Fruit fly (Drosophila melanogaster) whole organism, embryonic: ENCODE data around the gene Gr98d.

Source experiments
- Abd-B ChIP-seq: fragments of 200-800 bp; sonication (Bioruptor generic); optimal IDR thresholded peaks from 2 replicates; lab custom pipeline; 2018; ENCODE audit warnings: missing biosample characterization, mild to moderate bottlenecking, missing genetic modification characterization, moderate library complexity
- Asciz ChIP-seq: fragments of 200-800 bp; sonication (Bioruptor generic); optimal IDR thresholded peaks from 2 replicates; lab custom pipeline; 2017; ENCODE audit warnings: missing biosample characterization, mild to moderate bottlenecking, missing genetic modification characterization, missing genetic modification reagents
- CG11085 ChIP-seq: fragments of 200-800 bp; sonication (Bioruptor generic); IDR thresholded peaks from 2 replicates; pipeline ENCODE4 v1.3.6; 2022; ENCODE audit warnings: missing biosample characterization, missing genetic modification characterization
- CG11398 ChIP-seq: fragments of 200-800 bp; sonication (Bioruptor generic); optimal IDR thresholded peaks from 2 replicates; lab custom pipeline; 2016; ENCODE audit warnings: missing biosample characterization, missing genetic modification characterization
- CG11560 ChIP-seq: fragments of 200-800 bp; sonication (Bioruptor generic); IDR thresholded peaks from 3 replicates; pipeline ENCODE4 v1.3.6; 2022; ENCODE audit warnings: missing biosample characterization, missing genetic modification characterization
- CG13775 ChIP-seq: fragments of 200-800 bp; sonication (Bioruptor generic); optimal IDR thresholded peaks from 3 replicates; lab custom pipeline; 2017; ENCODE audit warnings: missing biosample characterization, mild to moderate bottlenecking, missing genetic modification characterization
- CG14014 ChIP-seq: fragments of 200-800 bp; sonication (Bioruptor generic); IDR thresholded peaks from 2 replicates; pipeline ENCODE4 v1.3.6; 2022; ENCODE audit warnings: missing biosample characterization, missing genetic modification characterization
- CG15514 ChIP-seq: fragments of 200-800 bp; sonication (Bioruptor generic); optimal IDR thresholded peaks from 3 replicates; lab custom pipeline; 2017; ENCODE audit warnings: missing biosample characterization, missing genetic modification characterization, mild to moderate bottlenecking, moderate library complexity, missing genetic modification reagents
- CG16813 ChIP-seq: fragments of 200-800 bp; sonication (Bioruptor generic); IDR thresholded peaks from 3 replicates; pipeline ENCODE4 v1.3.6; 2022; ENCODE audit warnings: missing biosample characterization, missing genetic modification characterization; ENCODE audit not compliant: partially characterized antibody
- CG17186 ChIP-seq: fragments of 200-800 bp; sonication (Bioruptor generic); optimal IDR thresholded peaks from 3 replicates; lab custom pipeline; 2017; ENCODE audit warnings: missing biosample characterization, missing genetic modification reagents, missing genetic modification characterization
- CG18262 ChIP-seq: fragments of 200-800 bp; optimal IDR thresholded peaks from 3 replicates; lab custom pipeline; 2019; ENCODE audit warnings: missing biosample characterization, mild to moderate bottlenecking, missing genetic modification characterization, moderate library complexity
- CG2712 ChIP-seq: fragments of 200-800 bp; optimal IDR thresholded peaks from 3 replicates; lab custom pipeline; 2019; ENCODE audit warnings: missing biosample characterization, mild to moderate bottlenecking, missing genetic modification characterization, moderate library complexity
- CG2889 ChIP-seq: fragments of 200-800 bp; sonication (Bioruptor generic); IDR thresholded peaks from 3 replicates; pipeline ENCODE4 v1.3.6; 2022; ENCODE audit warnings: missing biosample characterization, missing genetic modification characterization
- CG3065 ChIP-seq: fragments of 200-800 bp; sonication (Bioruptor generic); optimal IDR thresholded peaks from 2 replicates; lab custom pipeline; 2016; ENCODE audit warnings: missing biosample characterization, missing genetic modification characterization
- CG31388 ChIP-seq: fragments of 200-800 bp; sonication (Bioruptor generic); optimal IDR thresholded peaks from 2 replicates; lab custom pipeline; 2016; ENCODE audit warnings: missing biosample characterization, missing genetic modification characterization
- CG4730 ChIP-seq: fragments of 200-800 bp; sonication (Bioruptor generic); IDR thresholded peaks from 2 replicates; pipeline ENCODE4 v1.3.6; 2022; ENCODE audit warnings: missing biosample characterization, missing genetic modification characterization
- CG5180 ChIP-seq: fragments of 200-800 bp; sonication (Bioruptor generic); optimal IDR thresholded peaks from 3 replicates; lab custom pipeline; 2017; ENCODE audit warnings: missing biosample characterization, missing genetic modification characterization, mild to moderate bottlenecking, moderate library complexity, missing genetic modification reagents
- CG5953 ChIP-seq: fragments of 200-800 bp; sonication (Bioruptor generic); IDR thresholded peaks from 2 replicates; pipeline ENCODE4 v1.3.6; 2022; ENCODE audit warnings: missing biosample characterization, missing genetic modification characterization
- CG6175 ChIP-seq: fragments of 200-800 bp; sonication (Bioruptor generic); IDR thresholded peaks from 3 replicates; pipeline ENCODE4 v1.3.6; 2022; ENCODE audit warnings: missing biosample characterization, missing genetic modification characterization
- CG6654 ChIP-seq: fragments of 200-800 bp; sonication (Bioruptor generic); optimal IDR thresholded peaks from 2 replicates; lab custom pipeline; 2017; ENCODE audit warnings: missing biosample characterization, mild to moderate bottlenecking, missing genetic modification characterization
- CG7357 ChIP-seq: fragments of 200-800 bp; sonication (Bioruptor generic); IDR thresholded peaks from 3 replicates; pipeline ENCODE4 v1.3.6; 2022; ENCODE audit warnings: missing biosample characterization, missing genetic modification characterization
- CG7372 ChIP-seq: fragments of 200-800 bp; sonication (Bioruptor generic); IDR thresholded peaks from 2 replicates; pipeline ENCODE4 v1.3.6; 2022; ENCODE audit warnings: missing biosample characterization, missing genetic modification characterization
- CG7556 ChIP-seq: fragments of 200-800 bp; sonication (Bioruptor generic); optimal IDR thresholded peaks from 2 replicates; lab custom pipeline; 2017; ENCODE audit warnings: missing biosample characterization, mild to moderate bottlenecking, missing genetic modification characterization
- D19B ChIP-seq: fragments of 200-800 bp; sonication (Bioruptor generic); optimal IDR thresholded peaks from 2 replicates; lab custom pipeline; 2017; ENCODE audit warnings: missing biosample characterization, mild to moderate bottlenecking, missing genetic modification characterization
- Fer1 ChIP-seq: fragments of 200-800 bp; sonication (Bioruptor generic); optimal IDR thresholded peaks from 2 replicates; lab custom pipeline; 2017; ENCODE audit warnings: missing biosample characterization, mild to moderate bottlenecking, missing genetic modification characterization
- HLH54F ChIP-seq: fragments of 200-800 bp; sonication (Bioruptor generic); optimal IDR thresholded peaks from 3 replicates; lab custom pipeline; 2016; ENCODE audit warnings: missing biosample characterization, missing genetic modification characterization
- MBD-R2 ChIP-seq: fragments of 200-800 bp; sonication (Bioruptor generic); IDR thresholded peaks from 2 replicates; pipeline ENCODE4 v1.3.6; 2022; ENCODE audit warnings: missing biosample characterization, missing genetic modification characterization
- Med ChIP-seq: fragments of 200-800 bp; sonication (Bioruptor generic); peaks from one replicate; lab custom pipeline; 2016; ENCODE audit warnings: missing biosample characterization, missing genetic modification characterization, mild to moderate bottlenecking, inconsistent platforms, moderate library complexity
- Scr ChIP-seq: fragments of 200-800 bp; sonication (Bioruptor generic); IDR thresholded peaks from 2 replicates; pipeline ENCODE4 v1.3.6; 2022; ENCODE audit warnings: missing biosample characterization, missing genetic modification characterization; ENCODE audit not compliant: partially characterized antibody
- Sin3A ChIP-seq: fragments of >200 bp; optimal IDR thresholded peaks from 2 replicates; lab custom pipeline; 2018
- Sox102F ChIP-seq: fragments of 200-800 bp; sonication (Bioruptor generic); optimal IDR thresholded peaks from 2 replicates; lab custom pipeline; 2018; ENCODE audit warnings: missing biosample characterization, mild to moderate bottlenecking, missing genetic modification characterization, moderate library complexity
- Ssrp ChIP-seq: fragments of 200-800 bp; sonication (Bioruptor generic); optimal IDR thresholded peaks from 2 replicates; lab custom pipeline; 2018; ENCODE audit warnings: missing biosample characterization, mild to moderate bottlenecking, missing genetic modification characterization, moderate library complexity
- Usf ChIP-seq: fragments of 200-800 bp; sonication (Bioruptor generic); optimal IDR thresholded peaks from 2 replicates; lab custom pipeline; 2017; ENCODE audit warnings: missing genotype, missing biosample characterization, missing genetic modification characterization
- amos ChIP-seq: fragments of 200-800 bp; sonication (Bioruptor generic); IDR thresholded peaks from 2 replicates; pipeline ENCODE4 v1.3.6; 2022; ENCODE audit warnings: missing biosample characterization, missing genetic modification characterization; ENCODE audit not compliant: partially characterized antibody
- ash1 ChIP-seq: fragments of 200-800 bp; sonication (Bioruptor generic); optimal IDR thresholded peaks from 2 replicates; lab custom pipeline; 2018; ENCODE audit warnings: missing biosample characterization, mild to moderate bottlenecking, missing genetic modification characterization
- btn ChIP-seq: fragments of 200-800 bp; sonication (Bioruptor generic); optimal IDR thresholded peaks from 2 replicates; lab custom pipeline; 2016; ENCODE audit warnings: missing biosample characterization, missing genetic modification characterization
- chif ChIP-seq, 2 experiments: fragments of 200-800 bp; sonication (Bioruptor generic); optimal IDR thresholded peaks; 3 replicates each; lab custom pipeline; 2016; ENCODE audit warnings: missing biosample characterization in 2 of 2, missing genetic modification characterization in 2 of 2
- crc ChIP-seq: fragments of 200-800 bp; sonication (Bioruptor generic); optimal IDR thresholded peaks from 2 replicates; lab custom pipeline; 2016; ENCODE audit warnings: missing biosample characterization, missing genetic modification characterization
- dmrt11E ChIP-seq: fragments of 200-800 bp; sonication (Bioruptor generic); optimal IDR thresholded peaks from 3 replicates; lab custom pipeline; 2018; ENCODE audit warnings: missing biosample characterization, mild to moderate bottlenecking, missing genetic modification characterization, moderate library complexity
- fu2 ChIP-seq: fragments of 200-800 bp; sonication (Bioruptor generic); optimal IDR thresholded peaks from 2 replicates; lab custom pipeline; 2016; ENCODE audit warnings: missing biosample characterization, missing genetic modification characterization
- lov ChIP-seq, 2 experiments: fragments of 200-800 bp in 1 of 2; fragments of >200 bp in 1 of 2; sonication (Bioruptor generic) in 1 of 2; IDR thresholded peaks in 1 of 2; optimal IDR thresholded peaks in 1 of 2; 2 replicates in 1 of 2; 3 replicates in 1 of 2; pipeline versions ENCODE4 v1.3.6 to Lab custom; 2017 to 2022; ENCODE audit warnings: missing biosample characterization in 1 of 2, missing genetic modification characterization in 1 of 2
- sc ChIP-seq, 3 experiments: fragments of >200 bp in 2 of 3; fragments of 200-800 bp in 1 of 3; sonication (Bioruptor generic) in 1 of 3; optimal IDR thresholded peaks; 2 replicates in 2 of 3; 3 replicates in 1 of 3; lab custom pipeline; 2017; ENCODE audit warnings: mild to moderate bottlenecking in 1 of 3, missing biosample characterization in 1 of 3, missing genetic modification characterization in 1 of 3, missing genetic modification reagents in 1 of 3
- seq ChIP-seq: fragments of 200-800 bp; sonication (Bioruptor generic); IDR thresholded peaks from 2 replicates; pipeline ENCODE4 v1.3.6; 2022; ENCODE audit warnings: missing biosample characterization, missing genetic modification characterization
- shn ChIP-seq: fragments of 200-800 bp; sonication (Bioruptor generic); optimal IDR thresholded peaks from 3 replicates; lab custom pipeline; 2016; ENCODE audit warnings: missing biosample characterization, missing genetic modification characterization
- sima ChIP-seq: fragments of 200-800 bp; sonication (Bioruptor generic); optimal IDR thresholded peaks from 2 replicates; lab custom pipeline; 2016; ENCODE audit warnings: missing biosample characterization, missing genetic modification characterization
- ssp ChIP-seq: fragments of 200-800 bp; sonication (Bioruptor generic); IDR thresholded peaks from 2 replicates; pipeline ENCODE4 v1.3.6; 2022; ENCODE audit warnings: missing biosample characterization, missing genetic modification characterization
- tio ChIP-seq: fragments of 200-800 bp; sonication (Bioruptor generic); optimal IDR thresholded peaks from 2 replicates; lab custom pipeline; 2017; ENCODE audit warnings: missing biosample characterization, missing genetic modification characterization, inconsistent platforms
- tll ChIP-seq, 2 experiments: fragments of 200-800 bp in 1 of 2; fragments of >200 bp in 1 of 2; sonication (Bioruptor generic) in 1 of 2; optimal IDR thresholded peaks; 2 replicates each; lab custom pipeline; 2017 to 2019; ENCODE audit warnings: missing biosample characterization in 2 of 2, missing genetic modification characterization in 2 of 2, mild to moderate bottlenecking in 1 of 2, moderate library complexity in 1 of 2
- tx ChIP-seq: fragments of 200-800 bp; sonication (Bioruptor generic); optimal IDR thresholded peaks from 2 replicates; lab custom pipeline; 2016; ENCODE audit warnings: missing biosample characterization, missing genetic modification characterization
- usp ChIP-seq: fragments of >200 bp; optimal IDR thresholded peaks from 2 replicates; lab custom pipeline; 2017; ENCODE audit warnings: missing biosample characterization, missing genetic modification characterization
- zfh2 ChIP-seq: fragments of 200-800 bp; sonication (Bioruptor generic); optimal IDR thresholded peaks from 2 replicates; lab custom pipeline; 2016; ENCODE audit warnings: missing biosample characterization, missing genetic modification characterization

Gene Gr98d

dm6 chr3R:27553921-27554320, 8.1 kb downstream of the Gr98d start (continued):
- TF ChIP-seq CG4730 (no peak), lov (optimal IDR thresholded peaks at IDR 0.05; lab: Kevin White, UChicago) (no peak), lov (GFP tag; IDR thresholded peaks at IDR 0.05; lab: Robert Waterston, UW) (no peak), CG15514 (no peak), chif (GFP tag; optimal IDR thresholded peaks at IDR 0.05; lab: Kevin White, UChicago) (peak; percentile 17 to 44), CG2889 (no peak), CG6175 (GFP tag; lab: Robert Waterston, UW) (no peak), usp (GFP tag; lab: Kevin White, UChicago) (no peak), sima (GFP tag; lab: Kevin White, UChicago) (no peak), Scr (GFP tag; lab: Robert Waterston, UW) (no peak), fu2 (GFP tag; lab: Kevin White, UChicago) (no peak), CG11085 (GFP tag; lab: Robert Waterston, UW) (no peak), crc (GFP tag; lab: Kevin White, UChicago) (no peak), CG16813 (no peak), CG5953 (no peak), CG7372 (GFP tag; lab: Robert Waterston, UW) (no peak), Sox102F (GFP tag; lab: Kevin White, UChicago) (peak; percentile 83), Med (GFP tag; lab: Kevin White, UChicago) (peak; percentile 84), ash1 (GFP tag; lab: Kevin White, UChicago) (no peak), zfh2 (GFP tag; lab: Kevin White, UChicago) (no peak), seq (GFP tag; lab: Robert Waterston, UW) (0 out of 2 replicates have a peak, but pooled peaks have one; percentile 12), tx (GFP tag; lab: Kevin White, UChicago) (no peak), CG7556 (GFP tag; lab: Kevin White, UChicago) (peak; percentile 16), sc (optimal IDR thresholded peaks at IDR 0.05; lab: Kevin White, UChicago) (no peak), sc (GFP tag; optimal IDR thresholded peaks at IDR 0.05; lab: Kevin White, UChicago) (peak; percentile 7), Asciz (GFP tag; lab: Kevin White, UChicago) (peak; percentile 67), shn (GFP tag; lab: Kevin White, UChicago) (no peak), CG6654 (no peak), CG14014 (no peak), CG17186 (no peak), MBD-R2 (GFP tag; lab: Robert Waterston, UW) (no peak), CG7357 (peak; percentile 37; the same call in 1 of the 3 replicates), HLH54F (no peak), CG3065 (GFP tag; lab: Kevin White, UChicago) (no peak), CG31388 (GFP tag; lab: Kevin White, UChicago) (no peak), btn (GFP tag; lab: Kevin White, UChicago) (no peak), CG5180 (GFP tag; lab: Kevin White, UChicago) (no peak), CG2712 (tag; lab: Kevin White, UChicago) (peak; percentile 69), amos (no peak), dmrt11E (peak; percentile 49), Abd-B (GFP tag; lab: Kevin White, UChicago) (peak; percentile 36), Usf (GFP tag; lab: Kevin White, UChicago) (no peak), D19B (GFP tag; lab: Kevin White, UChicago) (no peak), Ssrp (peak; percentile 54), CG18262 (tag; lab: Kevin White, UChicago) (peak; percentile 53), ssp (peak; percentile 47), CG11398 (GFP tag; lab: Kevin White, UChicago) (no peak), Fer1 (no peak), tll (GFP tag; optimal IDR thresholded peaks at IDR 0.05; lab: Kevin White, UChicago) (no peak), CG13775 (peak; percentile 28), tio (no peak), Sin3A (lab: Kevin White, UChicago) (no peak), CG11560 (tag; lab: Robert Waterston, UW) (no peak)
